Worm (Caenorhabditis elegans): ENCODE measurements around the gene R07B7.10.

R07B7.10 gene

DNA sequence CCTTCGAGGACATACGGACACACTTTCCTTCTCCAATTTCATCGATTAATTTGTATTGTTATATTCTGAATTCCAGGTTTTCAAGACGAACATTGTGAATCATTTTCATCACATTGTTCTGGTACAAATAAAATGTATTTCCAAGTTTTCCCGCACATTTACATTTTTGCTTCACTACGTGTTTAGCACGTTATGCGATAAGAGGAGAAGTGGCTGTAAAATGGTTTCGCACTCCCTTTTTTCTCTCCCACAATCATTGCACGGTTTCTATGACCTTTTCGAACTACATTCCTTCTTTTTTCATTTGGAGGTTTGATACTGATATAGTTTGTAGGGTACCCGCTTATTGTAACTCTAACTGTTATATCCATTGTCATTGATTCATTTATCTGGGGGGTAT is 30.7 kb downstream of the R07B7.10 start:
- TF ChIP-seq unc-86 (tag; optimal IDR thresholded peaks at IDR 0.05) (no peak), fkh-4 (tag; optimal IDR thresholded peaks at IDR 0.05; ENCODE audit: borderline replicate concordance) (no peak), C04F5.9 (tag; optimal IDR thresholded peaks at IDR 0.05) (no peak), ztf-11 (tag; optimal IDR thresholded peaks at IDR 0.05) (no peak), C16A3.4 (tag; optimal IDR thresholded peaks at IDR 0.05) (no peak), dsc-1 (tag; optimal IDR thresholded peaks at IDR 0.05) (no peak), nhr-85 (tag) (peak; percentile 28), C34B4.2 (tag; optimal IDR thresholded peaks at IDR 0.05) (no peak), nhr-90 (tag; optimal IDR thresholded peaks at IDR 0.05; ENCODE audit: poor library complexity) (no peak), xbp-1 (tag; optimal IDR thresholded peaks at IDR 0.05) (no peak), swsn-7 (tag; optimal IDR thresholded peaks at IDR 0.05) (no peak), lin-14 (GFP tag; optimal IDR thresholded peaks at IDR 0.05) (peak; percentile 27), ceh-90 (tag; optimal IDR thresholded peaks at IDR 0.05) (no peak), tlp-1 (tag; optimal IDR thresholded peaks at IDR 0.05) (no peak), isw-1 (GFP tag; IDR thresholded peaks at IDR 0.05) (no peak), elt-2 (tag; optimal IDR thresholded peaks at IDR 0.05) (peak; percentile 11), unc-130 (tag; optimal IDR thresholded peaks at IDR 0.05) (no peak), zip-4 (GFP tag; optimal IDR thresholded peaks at IDR 0.05) (no peak), lir-3 (tag; optimal IDR thresholded peaks at IDR 0.05; ENCODE audit: poor library complexity) (no peak), ces-1 (GFP tag; optimal IDR thresholded peaks at IDR 0.05) (no peak), fkh-10 (GFP tag; optimal IDR thresholded peaks at IDR 0.05) (no peak), nhr-71 (tag; optimal IDR thresholded peaks at IDR 0.05) (no peak), lsy-2 (tag; optimal IDR thresholded peaks at IDR 0.05) (no peak), fos-1 (tag; optimal IDR thresholded peaks at IDR 0.05) (no peak)

DNA sequence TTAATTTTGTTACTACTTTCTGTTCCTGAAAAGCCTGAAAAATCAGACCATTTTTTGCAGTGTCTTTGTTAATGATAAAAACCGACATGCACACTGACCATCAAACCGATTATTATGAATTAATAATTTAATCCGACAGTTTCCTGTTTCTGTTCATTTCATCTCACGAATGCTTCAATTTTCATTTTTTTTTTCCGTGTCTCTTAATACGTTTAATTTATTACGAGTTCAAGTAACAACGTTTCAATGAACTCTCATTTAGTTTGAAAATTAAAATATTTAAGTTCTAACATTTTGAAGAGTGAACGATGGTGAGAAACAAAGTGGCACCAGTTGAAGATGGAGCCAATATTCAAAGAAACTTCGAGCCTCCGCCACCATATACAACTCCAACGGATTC is 31.7 kb downstream of the R07B7.10 start, which contains the start of gene spin-1:
Gene spin-1 (plus strand): TSS at position 301 of the 400 bp plus-strand sequence.
- TF ChIP-seq tbx-2 (tag; optimal IDR thresholded peaks at IDR 0.05) (no peak), nhr-76 (tag; optimal IDR thresholded peaks at IDR 0.05) (no peak), nhr-19 (GFP tag; conservative IDR thresholded peaks at IDR 0.05) (no peak), isw-1 (GFP tag; IDR thresholded peaks at IDR 0.05) (no peak), hpl-2 (GFP tag; optimal IDR thresholded peaks at IDR 0.05) (no peak), pag-3 (tag; optimal IDR thresholded peaks at IDR 0.05; ENCODE audit: borderline replicate concordance, insufficient read depth) (no peak), grh-1 (GFP tag; IDR thresholded peaks at IDR 0.05) (no peak), F16B12.6 (tag; optimal IDR thresholded peaks at IDR 0.05) (no peak), egl-13 (tag; optimal IDR thresholded peaks at IDR 0.05) (no peak), sptf-1 (tag; optimal IDR thresholded peaks at IDR 0.05) (no peak), Y116A8C.19 (tag; optimal IDR thresholded peaks at IDR 0.05; ENCODE audit: borderline replicate concordance) (no peak), aly-2 (tag; optimal IDR thresholded peaks at IDR 0.05) (no peak), ceh-90 (tag; optimal IDR thresholded peaks at IDR 0.05) (no peak), elt-2 (tag; optimal IDR thresholded peaks at IDR 0.05) (no peak)

DNA sequence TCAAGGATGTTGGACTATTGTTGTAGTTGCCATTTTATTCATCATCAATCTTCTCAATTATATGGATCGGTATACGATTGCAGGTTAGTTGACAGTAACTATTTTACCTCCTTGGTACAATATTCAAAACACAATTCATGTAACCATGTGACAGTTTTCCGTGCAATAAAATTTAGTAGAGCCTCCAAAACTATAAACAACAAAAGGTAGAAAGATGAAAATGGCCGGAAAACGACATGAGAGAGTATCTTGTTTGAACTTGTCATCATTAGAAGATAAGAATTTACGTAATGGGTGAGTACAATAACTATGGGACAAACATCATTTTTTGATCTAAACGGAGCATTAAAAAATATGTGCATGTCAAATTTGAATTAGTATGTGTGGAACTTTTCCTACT is 32.1 kb downstream of the R07B7.10 start:
- no peak for TF ChIP-seq unc-62 (GFP tag; optimal IDR thresholded peaks at IDR 0.05)
- TF ChIP-seq mef-2 (tag; optimal IDR thresholded peaks at IDR 0.05): no peak
- TF ChIP-seq irx-1 (tag; optimal IDR thresholded peaks at IDR 0.05): no peak
- TF ChIP-seq elt-2 (tag; optimal IDR thresholded peaks at IDR 0.05): peak; percentile 1
- peak; percentile 6 for TF ChIP-seq nhr-20 (tag; optimal IDR thresholded peaks at IDR 0.05)
- TF ChIP-seq rnt-1 (tag; optimal IDR thresholded peaks at IDR 0.05): no peak
- TF ChIP-seq pax-3 (tag; optimal IDR thresholded peaks at IDR 0.05): no peak
- peak; percentile 7 for TF ChIP-seq nhr-71 (tag; optimal IDR thresholded peaks at IDR 0.05)
